Fruit fly (Drosophila melanogaster) whole organism, embryonic: ENCODE measurements around the gene cwo.

Source experiments
- Asciz ChIP-seq: fragments of 200-800 bp; sonication (Bioruptor generic); optimal IDR thresholded peaks from 2 replicates; lab custom pipeline; 2017; ENCODE audit warnings: missing biosample characterization, mild to moderate bottlenecking, missing genetic modification characterization, missing genetic modification reagents
- B-H1 ChIP-seq: fragments of 200-800 bp; sonication (Bioruptor generic); IDR thresholded peaks from 3 replicates; pipeline ENCODE4 v1.3.6; 2022; ENCODE audit warnings: missing biosample characterization, missing genetic modification characterization
- Bdp1 ChIP-seq: fragments of 200-800 bp; sonication (Bioruptor generic); optimal IDR thresholded peaks from 3 replicates; lab custom pipeline; 2016; ENCODE audit warnings: missing biosample characterization, missing genetic modification characterization
- CG10147 ChIP-seq: fragments of 200-800 bp; sonication (Bioruptor generic); optimal IDR thresholded peaks from 2 replicates; lab custom pipeline; 2019; ENCODE audit warnings: missing biosample characterization, mild to moderate bottlenecking, missing genetic modification characterization, moderate library complexity
- CG10209 ChIP-seq: fragments of 200-800 bp; sonication (Bioruptor generic); optimal IDR thresholded peaks from 3 replicates; lab custom pipeline; 2017; ENCODE audit warnings: missing biosample characterization, mild to moderate bottlenecking, missing genetic modification characterization, missing genetic modification reagents
- CG10267 ChIP-seq: fragments of 200-800 bp; sonication (Bioruptor generic); optimal IDR thresholded peaks from 2 replicates; lab custom pipeline; 2018; ENCODE audit warnings: missing biosample characterization, mild to moderate bottlenecking, missing genetic modification characterization, moderate library complexity
- CG10462 ChIP-seq: fragments of 200-800 bp; sonication (Bioruptor generic); optimal IDR thresholded peaks from 2 replicates; lab custom pipeline; 2016; ENCODE audit warnings: missing biosample characterization, missing genetic modification characterization
- CG1233 ChIP-seq: fragments of 200-800 bp; sonication (Bioruptor generic); optimal IDR thresholded peaks from 4 replicates; lab custom pipeline; 2018; ENCODE audit warnings: missing biosample characterization, mild to moderate bottlenecking, missing genetic modification characterization
- CG13424 ChIP-seq: fragments of 200-800 bp; sonication (Bioruptor generic); optimal IDR thresholded peaks from 2 replicates; lab custom pipeline; 2019; ENCODE audit warnings: missing biosample characterization, mild to moderate bottlenecking, missing genetic modification characterization, moderate library complexity
- CG13624 ChIP-seq: fragments of 200-800 bp; sonication (Bioruptor generic); optimal IDR thresholded peaks from 2 replicates; lab custom pipeline; 2016; ENCODE audit warnings: missing biosample characterization, missing genetic modification characterization
- CG15073 ChIP-seq: fragments of 200-800 bp; sonication (Bioruptor generic); optimal IDR thresholded peaks from 2 replicates; lab custom pipeline; 2016; ENCODE audit warnings: missing biosample characterization, missing genetic modification characterization
- CG15696 ChIP-seq: fragments of 200-800 bp; sonication (Bioruptor generic); optimal IDR thresholded peaks from 2 replicates; lab custom pipeline; 2019; ENCODE audit warnings: missing biosample characterization, mild to moderate bottlenecking, missing genetic modification characterization, moderate library complexity
- CG1603 ChIP-seq: fragments of 200-800 bp; sonication (Bioruptor generic); optimal IDR thresholded peaks from 2 replicates; lab custom pipeline; 2019; ENCODE audit warnings: missing biosample characterization, mild to moderate bottlenecking, missing genetic modification characterization, moderate library complexity
- CG16779 ChIP-seq: fragments of 200-800 bp; sonication (Bioruptor generic); IDR thresholded peaks from 2 replicates; pipeline ENCODE4 v1.3.6; 2022; ENCODE audit warnings: missing biosample characterization, missing genetic modification characterization
- CG16863 ChIP-seq: fragments of 200-800 bp; sonication (Bioruptor generic); optimal IDR thresholded peaks from 3 replicates; lab custom pipeline; 2016; ENCODE audit warnings: missing biosample characterization, missing genetic modification characterization
- CG17361 ChIP-seq: fragments of 200-800 bp; sonication (Bioruptor generic); IDR thresholded peaks from 3 replicates; pipeline ENCODE4 v1.3.6; 2022; ENCODE audit warnings: missing biosample characterization, missing genetic modification characterization
- CG17829 ChIP-seq: fragments of 200-800 bp; optimal IDR thresholded peaks from 2 replicates; lab custom pipeline; 2019; ENCODE audit warnings: missing biosample characterization, mild to moderate bottlenecking, missing genetic modification characterization, moderate library complexity
- CG18011 ChIP-seq: fragments of 200-800 bp; sonication (Bioruptor generic); optimal IDR thresholded peaks from 2 replicates; lab custom pipeline; 2017; ENCODE audit warnings: missing biosample characterization, missing genetic modification characterization, mild to moderate bottlenecking, moderate library complexity, missing genotype
- CG5953 ChIP-seq: fragments of 200-800 bp; sonication (Bioruptor generic); IDR thresholded peaks from 2 replicates; pipeline ENCODE4 v1.3.6; 2022; ENCODE audit warnings: missing biosample characterization, missing genetic modification characterization
- CG6854 ChIP-seq: fragments of 200-800 bp; sonication (Bioruptor generic); optimal IDR thresholded peaks from 3 replicates; lab custom pipeline; 2017; ENCODE audit warnings: missing biosample characterization, mild to moderate bottlenecking, missing genetic modification characterization
- CG7357 ChIP-seq: fragments of 200-800 bp; sonication (Bioruptor generic); IDR thresholded peaks from 3 replicates; pipeline ENCODE4 v1.3.6; 2022; ENCODE audit warnings: missing biosample characterization, missing genetic modification characterization
- CG7839 ChIP-seq: fragments of 200-800 bp; sonication (Bioruptor generic); optimal IDR thresholded peaks from 3 replicates; lab custom pipeline; 2018; ENCODE audit warnings: missing biosample characterization, mild to moderate bottlenecking, missing genetic modification characterization, moderate library complexity
- CG8765 ChIP-seq: fragments of 200-800 bp; sonication (Bioruptor generic); IDR thresholded peaks from 2 replicates; pipeline ENCODE4 v1.3.6; 2022; ENCODE audit warnings: missing biosample characterization, missing genetic modification characterization
- MESR4 ChIP-seq: fragments of 200-800 bp; sonication (Bioruptor generic); optimal IDR thresholded peaks from 2 replicates; lab custom pipeline; 2018; ENCODE audit warnings: missing biosample characterization, mild to moderate bottlenecking, missing genetic modification characterization, moderate library complexity
- Opbp ChIP-seq: fragments of 200-800 bp; sonication (Bioruptor generic); IDR thresholded peaks from 3 replicates; pipeline ENCODE4 v1.3.6; 2022; ENCODE audit warnings: missing biosample characterization, missing genetic modification characterization; ENCODE audit not compliant: partially characterized antibody
- Trl ChIP-seq, 3 experiments: fragments of >200 bp in 2 of 3; fragments of 200-800 bp in 1 of 3; sonication (Bioruptor generic) in 1 of 3; optimal IDR thresholded peaks; 2 replicates in 1 of 3; 3 replicates in 2 of 3; lab custom pipeline; 2016 to 2017; ENCODE audit warnings: missing biosample characterization in 1 of 3, missing genetic modification characterization in 1 of 3
- ap ChIP-seq: fragments of 200-800 bp; sonication (Bioruptor generic); IDR thresholded peaks from 2 replicates; pipeline ENCODE4 v1.3.6; 2022; ENCODE audit warnings: missing biosample characterization, missing genetic modification characterization
- bab2 ChIP-seq: fragments of 200-800 bp; sonication (Bioruptor generic); optimal IDR thresholded peaks from 2 replicates; lab custom pipeline; 2016; ENCODE audit warnings: missing biosample characterization, missing genetic modification characterization
- crol ChIP-seq: fragments of 200-800 bp; sonication (Bioruptor generic); IDR thresholded peaks from 2 replicates; pipeline ENCODE4 v1.3.6; 2022; ENCODE audit warnings: missing biosample characterization, missing genetic modification characterization
- dysf ChIP-seq: fragments of 200-800 bp; sonication (Bioruptor generic); IDR thresholded peaks from 3 replicates; pipeline ENCODE4 v1.3.6; 2022; ENCODE audit warnings: missing biosample characterization, missing genetic modification characterization
- grau ChIP-seq: fragments of 200-800 bp; optimal IDR thresholded peaks from 3 replicates; lab custom pipeline; 2019; ENCODE audit warnings: missing biosample characterization, mild to moderate bottlenecking, missing genetic modification characterization, moderate library complexity
- grn ChIP-seq: fragments of 200-800 bp; sonication (Bioruptor generic); optimal IDR thresholded peaks from 3 replicates; lab custom pipeline; 2017; ENCODE audit warnings: missing biosample characterization, missing genetic modification characterization
- gsb-n ChIP-seq: fragments of 200-800 bp; sonication (Bioruptor generic); optimal IDR thresholded peaks from 3 replicates; lab custom pipeline; 2018; ENCODE audit warnings: missing biosample characterization, mild to moderate bottlenecking, missing genetic modification characterization
- ken ChIP-seq: fragments of 200-800 bp; sonication (Bioruptor generic); IDR thresholded peaks from 3 replicates; pipeline ENCODE4 v1.3.6; 2022; ENCODE audit warnings: missing biosample characterization, missing genetic modification characterization
- nerfin-1 ChIP-seq: fragments of 200-800 bp; sonication (Bioruptor generic); optimal IDR thresholded peaks from 3 replicates; lab custom pipeline; 2019; ENCODE audit warnings: missing biosample characterization, mild to moderate bottlenecking, missing genetic modification characterization, moderate library complexity
- oc ChIP-seq: fragments of 200-800 bp; sonication (Bioruptor generic); optimal IDR thresholded peaks from 2 replicates; lab custom pipeline; 2018; ENCODE audit warnings: missing biosample characterization, mild to moderate bottlenecking, missing genetic modification characterization, moderate library complexity
- peb ChIP-seq: fragments of 200-800 bp; sonication (Bioruptor generic); IDR thresholded peaks from 2 replicates; pipeline ENCODE4 v1.3.6; 2022; ENCODE audit warnings: missing biosample characterization, missing genetic modification characterization
- phol ChIP-seq: fragments of 200-800 bp; sonication (Bioruptor generic); optimal IDR thresholded peaks from 3 replicates; lab custom pipeline; 2018; ENCODE audit warnings: missing biosample characterization, mild to moderate bottlenecking, missing genetic modification characterization, moderate library complexity
- pita ChIP-seq: fragments of 200-800 bp; sonication (Bioruptor generic); optimal IDR thresholded peaks from 2 replicates; lab custom pipeline; 2017; ENCODE audit warnings: missing biosample characterization, mild to moderate bottlenecking, missing genetic modification characterization
- prd ChIP-seq, 3 experiments: fragments of >200 bp in 2 of 3; fragments of 200-800 bp in 1 of 3; sonication (Bioruptor generic) in 1 of 3; optimal IDR thresholded peaks in 2 of 3; IDR thresholded peaks in 1 of 3; 2 replicates in 2 of 3; 3 replicates in 1 of 3; pipeline versions ENCODE4 v1.3.6 to Lab custom; 2017 to 2022; ENCODE audit warnings: missing biosample characterization in 1 of 3, missing genetic modification characterization in 1 of 3
- sc ChIP-seq, 3 experiments: fragments of >200 bp in 2 of 3; fragments of 200-800 bp in 1 of 3; sonication (Bioruptor generic) in 1 of 3; optimal IDR thresholded peaks; 2 replicates in 2 of 3; 3 replicates in 1 of 3; lab custom pipeline; 2017; ENCODE audit warnings: mild to moderate bottlenecking in 1 of 3, missing biosample characterization in 1 of 3, missing genetic modification characterization in 1 of 3, missing genetic modification reagents in 1 of 3
- shn ChIP-seq: fragments of 200-800 bp; sonication (Bioruptor generic); optimal IDR thresholded peaks from 3 replicates; lab custom pipeline; 2016; ENCODE audit warnings: missing biosample characterization, missing genetic modification characterization
- so ChIP-seq: fragments of 200-800 bp; sonication (Bioruptor generic); IDR thresholded peaks from 3 replicates; pipeline ENCODE4 v1.3.6; 2022; ENCODE audit warnings: missing biosample characterization, missing genetic modification characterization
- tin ChIP-seq: fragments of 200-800 bp; sonication (Bioruptor generic); optimal IDR thresholded peaks from 3 replicates; lab custom pipeline; 2016; ENCODE audit warnings: missing biosample characterization, missing genetic modification characterization
- ttk ChIP-seq: fragments of 200-800 bp; sonication (Bioruptor generic); IDR thresholded peaks from 2 replicates; pipeline ENCODE4 v2.1.2; 2022; ENCODE audit warnings: missing biosample characterization, missing genetic modification characterization
- z ChIP-seq: fragments of 200-800 bp; sonication (Bioruptor generic); IDR thresholded peaks from 3 replicates; pipeline ENCODE4 v1.3.6; 2022; ENCODE audit warnings: missing biosample characterization, missing genetic modification characterization
- zen2 ChIP-seq: fragments of 200-800 bp; sonication (Bioruptor generic); IDR thresholded peaks from 3 replicates; pipeline ENCODE4 v1.3.6; 2022; ENCODE audit warnings: missing biosample characterization, missing genetic modification characterization; ENCODE audit not compliant: partially characterized antibody
- zfh1 ChIP-seq: fragments of 200-800 bp; sonication (Bioruptor generic); IDR thresholded peaks from 3 replicates; pipeline ENCODE4 v1.3.6; 2022; ENCODE audit warnings: missing biosample characterization, missing genetic modification characterization

Gene cwo

dm6 chr3R:10393654-10394367 is 5.8 kb downstream of the cwo start (continued):
- peak; percentile 70 for TF ChIP-seq CG10462
- no peak for TF ChIP-seq MESR4
- TF ChIP-seq tin (GFP tag; lab: Kevin White, UChicago): peak; percentile 70
- peak; percentile 99 for TF ChIP-seq grn
- TF ChIP-seq ken: peak; percentile 66; the same call in 2 of the 3 replicates
- TF ChIP-seq CG1233 (GFP tag; lab: Kevin White, UChicago): peak; percentile 60
- peak; percentile 69 for TF ChIP-seq CG5953 (GFP tag; lab: Robert Waterston, UW)
- peak; percentile 74 for TF ChIP-seq phol (tag; lab: Kevin White, UChicago)
- TF ChIP-seq CG10267 (tag; lab: Kevin White, UChicago): peak; percentile 66
- peak; percentile 89 for TF ChIP-seq oc (tag; lab: Kevin White, UChicago)
- TF ChIP-seq dysf (GFP tag; lab: Robert Waterston, UW): peak; percentile 93
- no peak for TF ChIP-seq gsb-n (tag; lab: Kevin White, UChicago)
- TF ChIP-seq Opbp (GFP tag; lab: Robert Waterston, UW): no peak
- TF ChIP-seq nerfin-1 (tag; lab: Kevin White, UChicago): peak; percentile 13
- TF ChIP-seq CG17361 (GFP tag; lab: Robert Waterston, UW): peak; percentile 86
- TF ChIP-seq so (GFP tag; lab: Robert Waterston, UW): peak; percentile 91
- peak; percentile 43 for TF ChIP-seq shn
- TF ChIP-seq Bdp1 (GFP tag; lab: Kevin White, UChicago): no peak
- TF ChIP-seq CG15073 (GFP tag; lab: Kevin White, UChicago): no peak
- TF ChIP-seq CG7839 (tag; lab: Kevin White, UChicago): peak; percentile 89
- peak; percentile 85 for TF ChIP-seq grau (tag; lab: Kevin White, UChicago)
- TF ChIP-seq CG16779 (GFP tag; lab: Robert Waterston, UW): peak; percentile 16; the same call in 1 of the 2 replicates
- TF ChIP-seq CG13424 (tag; lab: Kevin White, UChicago): peak; percentile 90
- TF ChIP-seq peb (GFP tag; lab: Robert Waterston, UW): no peak
- TF ChIP-seq CG6854: peak; percentile 1
- TF ChIP-seq CG16863: peak; percentile 37
- TF ChIP-seq Trl (optimal IDR thresholded peaks at IDR 0.05; lab: Kevin White, UChicago): no peak
- peak; percentile 81 for TF ChIP-seq Trl (GFP tag; optimal IDR thresholded peaks at IDR 0.05; lab: Kevin White, UChicago)
- peak; percentile 75 for TF ChIP-seq CG7357 (GFP tag; lab: Robert Waterston, UW)
- peak; percentile 26 for TF ChIP-seq CG15696 (tag; lab: Kevin White, UChicago)
- TF ChIP-seq Asciz: peak; percentile 46
- peak; percentile 80 for TF ChIP-seq ttk (GFP tag; lab: Robert Waterston, UW)
- no peak for TF ChIP-seq pita (GFP tag; lab: Kevin White, UChicago)
- peak; percentile 55 for TF ChIP-seq CG10147
- no peak for TF ChIP-seq CG8765 (GFP tag; lab: Robert Waterston, UW)
- no peak; the same call in 1 of the 2 replicates for TF ChIP-seq crol
- TF ChIP-seq zen2 (GFP tag; lab: Robert Waterston, UW): no peak
- peak; percentile 84 for TF ChIP-seq B-H1 (GFP tag; lab: Robert Waterston, UW)
- TF ChIP-seq z (GFP tag; lab: Robert Waterston, UW): no peak
- peak; percentile 85 for TF ChIP-seq CG10209 (GFP tag; lab: Kevin White, UChicago)
- TF ChIP-seq prd (optimal IDR thresholded peaks at IDR 0.05; lab: Kevin White, UChicago): no peak
- TF ChIP-seq prd (GFP tag; IDR thresholded peaks at IDR 0.05; lab: Robert Waterston, UW): peak; percentile 85
- TF ChIP-seq CG1603 (tag; lab: Kevin White, UChicago): peak; percentile 84
- TF ChIP-seq CG13624 (GFP tag; lab: Kevin White, UChicago): peak; percentile 85
- TF ChIP-seq zfh1 (GFP tag; lab: Robert Waterston, UW): peak; percentile 75
- peak; percentile 83 for TF ChIP-seq bab2 (GFP tag; lab: Kevin White, UChicago)
- no peak for TF ChIP-seq sc (optimal IDR thresholded peaks at IDR 0.05; lab: Kevin White, UChicago)
- peak; percentile 66 for TF ChIP-seq sc (GFP tag; optimal IDR thresholded peaks at IDR 0.05; lab: Kevin White, UChicago)
- peak; percentile 42 for TF ChIP-seq CG18011
- peak; percentile 86 for TF ChIP-seq ap
- TF ChIP-seq CG17829 (tag; lab: Kevin White, UChicago): peak; percentile 74
